Worm (Caenorhabditis elegans): ENCODE results near the gene uev-2.

The uev-2 gene

ce11 chrIII:5581049-5581448 is 1.9 kb upstream of the uev-2 start, which contains the start of gene F56D2.5:
Gene F56D2.5 (minus strand): TSS chrIII:5581419.
- TF ChIP-seq lir-3 (tag; optimal IDR thresholded peaks at IDR 0.05) (no peak), lsy-2 (tag; optimal IDR thresholded peaks at IDR 0.05) (peak in 1 of 2 experiments; percentile 5), unc-62 (GFP tag; optimal IDR thresholded peaks at IDR 0.05 in 1 of 2) (peak in 1 of 2 experiments; percentile 29), unc-62 (tag; optimal IDR thresholded peaks at IDR 0.05) (no peak), vab-7 (GFP tag; IDR thresholded peaks at IDR 0.05) (no peak), ztf-7 (tag; optimal IDR thresholded peaks at IDR 0.05) (peak; percentile 96), zip-2 (tag; optimal IDR thresholded peaks at IDR 0.05) (peak; percentile 98)

- TF ChIP-seq ctbp-1 (GFP tag; IDR thresholded peaks at IDR 0.05) (no peak), mes-2 (tag; optimal IDR thresholded peaks at IDR 0.05; ENCODE audit: poor library complexity, severe bottlenecking) (no peak), nhr-48 (tag; optimal IDR thresholded peaks at IDR 0.05) (no peak), madf-9 (GFP tag; conservative IDR thresholded peaks at IDR 0.05) (no peak), sdz-12 (GFP tag; optimal IDR thresholded peaks at IDR 0.05) (no peak), saeg-2 (GFP tag; IDR thresholded peaks at IDR 0.05) (no peak), dve-1 (tag; optimal IDR thresholded peaks at IDR 0.05; ENCODE audit: insufficient read depth) (no peak), ceh-62 (tag; optimal IDR thresholded peaks at IDR 0.05) (no peak), duxl-1 (tag; optimal IDR thresholded peaks at IDR 0.05; ENCODE audit: poor library complexity) (no peak), dmd-6 (GFP tag; IDR thresholded peaks at IDR 0.05) (no peak), vab-7 (GFP tag; IDR thresholded peaks at IDR 0.05) (no peak), nhr-10 (tag; optimal IDR thresholded peaks at IDR 0.05) (no peak), ama-1 (optimal IDR thresholded peaks at IDR 0.05) (no peak), nhr-111 (GFP tag; optimal IDR thresholded peaks at IDR 0.05) (no peak), daf-8 (GFP tag; IDR thresholded peaks at IDR 0.05) (no peak), nhr-11 (tag; optimal IDR thresholded peaks at IDR 0.05) (no peak), hlh-30 (tag; optimal IDR thresholded peaks at IDR 0.05; ENCODE audit: insufficient read depth) (no peak), pqm-1 (tag; optimal IDR thresholded peaks at IDR 0.05) (no peak), aha-1 (tag) (no peak)
Observed at ce11 chrIII:5584647-5585046, 1.7 kb downstream of the uev-2 start, which contains the start of gene F56D2.3. Gene F56D2.3 (plus strand): TSS chrIII:5584947.

- TF ChIP-seq Y105C5A.15 (GFP tag; IDR thresholded peaks at IDR 0.05) (no peak), vab-7 (GFP tag; IDR thresholded peaks at IDR 0.05) (no peak), pha-4 (GFP tag; IDR thresholded peaks at IDR 0.05) (no peak), pha-4 (tag; optimal IDR thresholded peaks at IDR 0.05) (no peak), dmd-8 (GFP tag; IDR thresholded peaks at IDR 0.05) (no peak), egl-27 (tag; optimal IDR thresholded peaks at IDR 0.05) (no peak)
Observed at ce11 chrIII:5585711-5586110, 2.8 kb downstream of the uev-2 start.

ce11 chrIII:5586925-5587324 is 4.0 kb downstream of the uev-2 start, which contains the start of gene F56D2.2:
Gene F56D2.2 (plus strand): TSS chrIII:5587263.
- no peak for TF ChIP-seq nhr-28 (tag; optimal IDR thresholded peaks at IDR 0.05)
- TF ChIP-seq arid-1 (GFP tag; conservative IDR thresholded peaks at IDR 0.05) = no peak
- no peak for TF ChIP-seq unc-62 (GFP tag; optimal IDR thresholded peaks at IDR 0.05 in 1 of 2)
- TF ChIP-seq unc-62 (tag; optimal IDR thresholded peaks at IDR 0.05) = no peak
- TF ChIP-seq zfp-2 (tag; optimal IDR thresholded peaks at IDR 0.05) = no peak
- TF ChIP-seq attf-4 (tag; optimal IDR thresholded peaks at IDR 0.05) = no peak
- TF ChIP-seq D1046.2 (GFP tag; IDR thresholded peaks at IDR 0.05) = no peak
- TF ChIP-seq mes-2 (tag; optimal IDR thresholded peaks at IDR 0.05; ENCODE audit: poor library complexity, severe bottlenecking) = peak; percentile 41
- TF ChIP-seq tag-97 (GFP tag; IDR thresholded peaks at IDR 0.05) = no peak
- TF ChIP-seq dpl-1 (GFP tag; optimal IDR thresholded peaks at IDR 0.05) = peak; percentile 69
